Fruit fly (Drosophila melanogaster): ENCODE data around the gene Syt1.
A peak's percentile ranks its signal among the peaks of the same experiment; 100 is the strongest.

Syt1 gene

dm6 chr2L:2757930-2758556 lies 41.7 kb downstream of the Syt1 start:
- no peak for TF ChIP-seq CG8478 (optimal IDR thresholded peaks at IDR 0.05)

dm6 chr2L:2755323-2755695 lies 44.5 kb downstream of the Syt1 start:
- no peak for TF ChIP-seq CG8478 (optimal IDR thresholded peaks at IDR 0.05)
- no peak for TF ChIP-seq CTCF (optimal IDR thresholded peaks at IDR 0.05)

- no peak for TF ChIP-seq CG8478 (optimal IDR thresholded peaks at IDR 0.05)
- TF ChIP-seq CTCF (optimal IDR thresholded peaks at IDR 0.05), result no peak
Observed at dm6 chr2L:2754437-2755322, 45.1 kb downstream of the Syt1 start.

- TF ChIP-seq CTCF (optimal IDR thresholded peaks at IDR 0.05), result no peak
- no peak for TF ChIP-seq CG8478 (optimal IDR thresholded peaks at IDR 0.05)
Observed at dm6 chr2L:2753789-2754436, 45.9 kb downstream of the Syt1 start.

- TF ChIP-seq CTCF (optimal IDR thresholded peaks at IDR 0.05) (no peak), CG8478 (optimal IDR thresholded peaks at IDR 0.05) (no peak)
Observed at dm6 chr2L:2752460-2753411, 47.0 kb downstream of the Syt1 start, which contains the start of gene Pgk. TSS of gene Pgk (minus strand) at chr2L:2753068.

- TF ChIP-seq CG8478 (optimal IDR thresholded peaks at IDR 0.05) (no peak), CTCF (optimal IDR thresholded peaks at IDR 0.05) (no peak)
Observed at dm6 chr2L:2751904-2752459, 47.8 kb downstream of the Syt1 start, which contains the start of gene Bacc. TSS of gene Bacc (plus strand) at chr2L:2752445.

- TF ChIP-seq CTCF (optimal IDR thresholded peaks at IDR 0.05), result no peak
- TF ChIP-seq CG8478 (optimal IDR thresholded peaks at IDR 0.05), result no peak
Observed at dm6 chr2L:2751085-2751710, 48.6 kb downstream of the Syt1 start.

dm6 chr2L:2750337-2751084 lies 49.3 kb downstream of the Syt1 start:
- TF ChIP-seq CTCF (optimal IDR thresholded peaks at IDR 0.05) (no peak), CG8478 (optimal IDR thresholded peaks at IDR 0.05) (no peak)

dm6 chr2L:2749144-2749766 lies 50.5 kb downstream of the Syt1 start:
- TF ChIP-seq CG8478 (optimal IDR thresholded peaks at IDR 0.05), result no peak
- TF ChIP-seq CTCF (optimal IDR thresholded peaks at IDR 0.05), result no peak

- TF ChIP-seq CTCF (optimal IDR thresholded peaks at IDR 0.05) (no peak), CG8478 (optimal IDR thresholded peaks at IDR 0.05) (no peak)
Observed at dm6 chr2L:2748480-2749143, 51.2 kb downstream of the Syt1 start.

- no peak for TF ChIP-seq CG8478 (optimal IDR thresholded peaks at IDR 0.05)
- no peak for TF ChIP-seq CTCF (optimal IDR thresholded peaks at IDR 0.05)
Observed at dm6 chr2L:2744852-2745251, 54.9 kb downstream of the Syt1 start, which contains the start of the genes CG9961 and Cwc25. TSS of gene CG9961 (minus strand) at chr2L:2744934. TSS of gene Cwc25 (plus strand) at chr2L:2745098.

- TF ChIP-seq CG8478 (optimal IDR thresholded peaks at IDR 0.05) (no peak), CTCF (optimal IDR thresholded peaks at IDR 0.05) (peak; percentile 25 to 54)
Observed at dm6 chr2L:2739820-2740230, 60.0 kb downstream of the Syt1 start, which contains the start of gene Hrs. TSS of gene Hrs (plus strand) at chr2L:2739986.
